Fruit fly (Drosophila melanogaster): ENCODE measurements around the gene CG2116.

Gene CG2116

DNA sequence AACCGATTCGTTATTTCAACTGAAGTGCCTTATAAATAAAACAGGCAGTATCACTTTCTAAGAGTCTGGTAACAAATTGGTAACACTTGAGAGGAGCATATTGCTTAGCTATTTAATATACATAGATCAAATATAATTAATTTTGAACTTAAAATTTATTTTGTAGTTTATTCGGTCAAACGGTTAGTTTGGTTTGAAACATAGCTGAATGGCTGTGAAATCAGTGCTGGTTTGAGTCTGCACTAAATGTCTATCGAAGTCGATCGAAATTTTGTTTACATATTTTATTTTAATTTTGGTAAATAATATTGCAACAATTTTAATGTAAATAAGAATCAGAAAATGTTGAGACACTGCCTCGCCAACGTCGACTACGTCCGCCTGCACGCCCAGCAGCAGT lies 18.9 kb downstream of the CG2116 start, which contains the start of gene CG10959:
TSS of gene CG10959 (plus strand) at position 228 of the 400 bp plus-strand sequence.
- TF ChIP-seq CG14711 (tag; optimal IDR thresholded peaks at IDR 0.05) = no peak
- TF ChIP-seq Hr96 (GFP tag; optimal IDR thresholded peaks at IDR 0.05) = no peak
- no peak for TF ChIP-seq Clk (GFP tag; optimal IDR thresholded peaks at IDR 0.05)
- no peak for TF ChIP-seq CG11617 (GFP tag; optimal IDR thresholded peaks at IDR 0.05)
- TF ChIP-seq cnc (optimal IDR thresholded peaks at IDR 0.05) = no peak
- TF ChIP-seq Crg-1 (GFP tag; optimal IDR thresholded peaks at IDR 0.05) = no peak
- no peak for TF ChIP-seq pad (GFP tag; optimal IDR thresholded peaks at IDR 0.05)
- TF ChIP-seq kay (GFP tag; ENCODE audit: borderline replicate concordance) = no peak
- TF ChIP-seq CG7101 (tag; optimal IDR thresholded peaks at IDR 0.05) = no peak
- TF ChIP-seq toe (GFP tag; optimal IDR thresholded peaks at IDR 0.05) = no peak
- no peak for TF ChIP-seq ovo (GFP tag; optimal IDR thresholded peaks at IDR 0.05)
- no peak for TF ChIP-seq CG5204 (GFP tag; optimal IDR thresholded peaks at IDR 0.05)
- no peak for TF ChIP-seq CG12768 (GFP tag; optimal IDR thresholded peaks at IDR 0.05)
- TF ChIP-seq cic (GFP tag; optimal IDR thresholded peaks at IDR 0.05) = no peak
- TF ChIP-seq Mnt (GFP tag; optimal IDR thresholded peaks at IDR 0.05) = no peak
- no peak for TF ChIP-seq CG7045 (GFP tag; optimal IDR thresholded peaks at IDR 0.05)
- no peak for TF ChIP-seq CG1620 (GFP tag; optimal IDR thresholded peaks at IDR 0.05)
- TF ChIP-seq tj (GFP tag; optimal IDR thresholded peaks at IDR 0.05) = no peak

DNA sequence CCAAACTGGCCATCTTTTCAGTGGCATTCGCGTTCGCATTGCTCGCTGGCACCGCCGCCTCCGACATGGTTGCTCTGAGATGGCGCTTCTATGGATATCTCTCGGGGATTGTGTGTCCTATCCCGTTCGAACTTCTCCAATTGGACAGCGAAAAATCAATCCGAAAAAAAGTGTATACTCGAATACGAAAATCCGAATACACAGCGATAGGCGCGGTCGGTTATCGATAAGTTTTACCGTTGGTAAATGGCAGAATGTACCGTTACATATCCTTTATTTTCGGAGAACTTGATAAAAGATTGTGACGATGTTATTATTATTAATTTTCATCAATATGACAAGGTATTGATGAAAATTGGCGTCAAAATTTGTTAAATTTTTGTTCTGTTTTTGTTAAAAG lies 22.5 kb downstream of the CG2116 start, which contains the start of gene Gbeta5:
TSS of gene Gbeta5 (minus strand) at position 199 of the 400 bp plus-strand sequence.
- TF ChIP-seq ovo (GFP tag; optimal IDR thresholded peaks at IDR 0.05) = peak; percentile 64
- no peak for TF ChIP-seq CG33017 (tag; optimal IDR thresholded peaks at IDR 0.05)

DNA sequence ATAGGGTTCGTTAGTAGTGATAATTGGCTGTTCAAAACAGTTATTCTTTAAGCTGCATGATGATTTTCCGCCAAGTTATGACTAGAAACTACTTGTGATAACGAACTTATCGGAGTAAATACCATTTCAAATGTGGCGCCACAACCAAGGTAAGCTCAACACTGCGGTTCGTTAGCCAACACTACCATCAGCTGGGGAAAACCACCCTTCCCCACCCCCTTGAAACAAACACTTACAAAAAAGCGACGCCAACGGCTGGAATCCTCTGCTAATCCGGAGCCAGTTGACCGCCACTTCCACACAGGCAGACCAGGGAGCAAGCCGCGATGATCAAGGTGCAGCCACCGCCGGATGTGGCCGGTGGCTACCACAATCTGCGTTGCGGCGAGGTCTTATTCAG lies 23.1 kb downstream of the CG2116 start, which contains the start of gene CG18262:
TSS of gene CG18262 (plus strand) at position 231 of the 400 bp plus-strand sequence.
- TF ChIP-seq CG11617 (GFP tag; optimal IDR thresholded peaks at IDR 0.05) (no peak), ovo (GFP tag; optimal IDR thresholded peaks at IDR 0.05) (no peak), toe (GFP tag; optimal IDR thresholded peaks at IDR 0.05) (no peak), CG14711 (tag; optimal IDR thresholded peaks at IDR 0.05) (no peak), cnc (optimal IDR thresholded peaks at IDR 0.05) (no peak), Clk (GFP tag; optimal IDR thresholded peaks at IDR 0.05) (no peak), CG12768 (GFP tag; optimal IDR thresholded peaks at IDR 0.05) (peak; percentile 11), pad (GFP tag; optimal IDR thresholded peaks at IDR 0.05) (peak; percentile 56), Hr96 (GFP tag; optimal IDR thresholded peaks at IDR 0.05) (no peak), CG33017 (tag; optimal IDR thresholded peaks at IDR 0.05) (no peak), CG5204 (GFP tag; optimal IDR thresholded peaks at IDR 0.05) (no peak), CG1620 (GFP tag; optimal IDR thresholded peaks at IDR 0.05) (peak; percentile 54), CG7101 (tag; optimal IDR thresholded peaks at IDR 0.05) (peak; percentile 45), CG7045 (GFP tag; optimal IDR thresholded peaks at IDR 0.05) (no peak), tj (GFP tag; optimal IDR thresholded peaks at IDR 0.05) (no peak), kay (GFP tag; ENCODE audit: borderline replicate concordance) (no peak), Crg-1 (GFP tag; optimal IDR thresholded peaks at IDR 0.05) (peak; percentile 48), cic (GFP tag; optimal IDR thresholded peaks at IDR 0.05) (no peak), bab1 (GFP tag; optimal IDR thresholded peaks at IDR 0.05) (peak; percentile 21), Mnt (GFP tag; optimal IDR thresholded peaks at IDR 0.05) (peak; percentile 25)

DNA sequence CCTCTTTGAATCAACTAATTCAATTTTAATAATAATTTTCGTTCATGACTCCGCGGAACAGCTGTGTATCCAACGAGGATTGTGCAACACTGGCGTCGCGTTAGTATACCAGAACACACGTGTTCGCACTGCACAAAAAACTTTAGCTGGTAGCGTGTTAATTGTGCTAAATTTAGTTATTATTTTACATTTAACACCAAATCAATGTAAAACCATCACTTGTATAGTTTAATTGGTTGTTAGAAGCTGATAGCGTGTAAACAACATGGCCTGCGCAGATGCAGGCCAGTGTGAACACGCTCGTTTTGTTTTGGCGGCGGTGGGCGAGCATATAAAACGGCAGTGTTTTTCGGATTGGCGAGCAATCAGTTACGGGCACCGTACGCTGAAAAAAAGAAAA lies 27.7 kb downstream of the CG2116 start, which contains the start of the genes Traf6 and GIIIspla2:
TSS of gene Traf6 (minus strand) at position 93 of the 400 bp plus-strand sequence.
TSS of gene GIIIspla2 (plus strand) at position 335 of the 400 bp plus-strand sequence.
- TF ChIP-seq CG33017 (tag; optimal IDR thresholded peaks at IDR 0.05) (peak; percentile 76), CG14711 (tag; optimal IDR thresholded peaks at IDR 0.05) (peak; percentile 80), bab1 (GFP tag; optimal IDR thresholded peaks at IDR 0.05) (peak; percentile 78), CG1620 (GFP tag; optimal IDR thresholded peaks at IDR 0.05) (peak; percentile 87), cic (GFP tag; optimal IDR thresholded peaks at IDR 0.05) (peak; percentile 51), cnc (optimal IDR thresholded peaks at IDR 0.05) (no peak), Clk (GFP tag; optimal IDR thresholded peaks at IDR 0.05) (peak; percentile 54), CG5204 (GFP tag; optimal IDR thresholded peaks at IDR 0.05) (peak; percentile 76), toe (GFP tag; optimal IDR thresholded peaks at IDR 0.05) (peak; percentile 73), kay (GFP tag; ENCODE audit: borderline replicate concordance) (no peak), Hr96 (GFP tag; optimal IDR thresholded peaks at IDR 0.05) (no peak), CG7045 (GFP tag; optimal IDR thresholded peaks at IDR 0.05) (peak; percentile 74), CG7101 (tag; optimal IDR thresholded peaks at IDR 0.05) (peak; percentile 90), Crg-1 (GFP tag; optimal IDR thresholded peaks at IDR 0.05) (peak; percentile 68), CG12768 (GFP tag; optimal IDR thresholded peaks at IDR 0.05) (peak; percentile 66), Mnt (GFP tag; optimal IDR thresholded peaks at IDR 0.05) (peak; percentile 92), tj (GFP tag; optimal IDR thresholded peaks at IDR 0.05) (peak; percentile 71), ovo (GFP tag; optimal IDR thresholded peaks at IDR 0.05) (peak; percentile 81), CG11617 (GFP tag; optimal IDR thresholded peaks at IDR 0.05) (peak; percentile 87), pad (GFP tag; optimal IDR thresholded peaks at IDR 0.05) (peak; percentile 81)

DNA sequence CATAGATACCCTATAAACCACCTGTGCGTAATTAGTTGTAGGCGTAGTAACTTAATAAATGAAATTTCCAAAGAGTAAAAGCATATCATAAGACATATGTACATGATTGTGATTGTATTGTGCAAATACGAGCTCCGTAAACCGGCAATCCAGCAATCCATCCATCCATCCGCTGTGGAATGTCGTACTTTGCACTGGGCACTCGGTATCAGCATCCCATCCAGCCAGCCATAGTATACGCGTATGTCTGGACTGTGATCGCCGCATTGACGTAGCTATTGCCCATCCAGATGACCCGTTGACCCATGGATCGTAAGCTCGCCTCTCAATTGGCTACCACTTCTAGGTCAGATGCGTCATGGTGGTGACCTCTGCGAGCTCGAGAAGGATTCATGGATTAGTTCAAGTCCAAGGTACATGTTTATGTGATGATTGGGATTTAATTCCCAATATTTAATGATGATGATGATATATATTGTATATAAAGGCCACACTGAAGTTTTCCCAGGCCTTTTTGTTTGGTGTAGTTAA lies 29.4 kb downstream of the CG2116 start:
- TF ChIP-seq tj (GFP tag; optimal IDR thresholded peaks at IDR 0.05) (no peak), CG7101 (tag; optimal IDR thresholded peaks at IDR 0.05) (no peak), CG12768 (GFP tag; optimal IDR thresholded peaks at IDR 0.05) (no peak), CG14711 (tag; optimal IDR thresholded peaks at IDR 0.05) (no peak), pad (GFP tag; optimal IDR thresholded peaks at IDR 0.05) (no peak), toe (GFP tag; optimal IDR thresholded peaks at IDR 0.05) (no peak), bab1 (GFP tag; optimal IDR thresholded peaks at IDR 0.05) (no peak), Hr96 (GFP tag; optimal IDR thresholded peaks at IDR 0.05) (no peak), ovo (GFP tag; optimal IDR thresholded peaks at IDR 0.05) (no peak), cic (GFP tag; optimal IDR thresholded peaks at IDR 0.05) (no peak), kay (GFP tag; ENCODE audit: borderline replicate concordance) (no peak), Clk (GFP tag; optimal IDR thresholded peaks at IDR 0.05) (no peak)

DNA sequence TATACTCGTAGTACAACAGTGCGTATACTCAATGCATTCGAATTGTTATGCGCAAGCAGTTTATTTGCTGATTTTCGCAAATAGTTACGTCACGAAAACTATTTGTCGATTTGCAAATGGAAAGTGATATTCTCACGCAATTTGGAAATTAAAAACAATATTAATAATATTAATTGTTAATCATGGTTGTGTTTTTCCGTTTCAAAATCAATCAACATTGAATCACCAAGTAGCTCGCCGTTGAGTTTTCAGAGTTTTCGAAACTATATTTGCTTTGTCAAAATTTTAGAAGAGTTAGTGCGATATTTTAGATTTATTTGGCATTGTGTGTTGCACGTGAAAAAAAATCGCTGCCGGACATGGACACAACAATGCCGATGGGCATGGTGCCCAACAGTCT lies 30.1 kb downstream of the CG2116 start, which contains the start of gene CG15337:
TSS of gene CG15337 (plus strand) at position 301 of the 400 bp plus-strand sequence.
- no peak for TF ChIP-seq cnc (optimal IDR thresholded peaks at IDR 0.05)
- no peak for TF ChIP-seq Hr96 (GFP tag; optimal IDR thresholded peaks at IDR 0.05)
- no peak for TF ChIP-seq Mnt (GFP tag; optimal IDR thresholded peaks at IDR 0.05)
- TF ChIP-seq CG1620 (GFP tag; optimal IDR thresholded peaks at IDR 0.05) = no peak
- no peak for TF ChIP-seq CG7101 (tag; optimal IDR thresholded peaks at IDR 0.05)
- TF ChIP-seq tj (GFP tag; optimal IDR thresholded peaks at IDR 0.05) = no peak
- TF ChIP-seq ovo (GFP tag; optimal IDR thresholded peaks at IDR 0.05) = no peak
- no peak for TF ChIP-seq Crg-1 (GFP tag; optimal IDR thresholded peaks at IDR 0.05)
- TF ChIP-seq CG11617 (GFP tag; optimal IDR thresholded peaks at IDR 0.05) = no peak
- TF ChIP-seq kay (GFP tag; ENCODE audit: borderline replicate concordance) = no peak
- no peak for TF ChIP-seq Clk (GFP tag; optimal IDR thresholded peaks at IDR 0.05)
- TF ChIP-seq CG7045 (GFP tag; optimal IDR thresholded peaks at IDR 0.05) = no peak
- no peak for TF ChIP-seq bab1 (GFP tag; optimal IDR thresholded peaks at IDR 0.05)
- no peak for TF ChIP-seq pad (GFP tag; optimal IDR thresholded peaks at IDR 0.05)
- TF ChIP-seq toe (GFP tag; optimal IDR thresholded peaks at IDR 0.05) = no peak

All from whole organism, adult.